Fruit fly (Drosophila melanogaster) whole organism, larva: ENCODE results near the gene CG5024.

ENCODE experiments used
- noc ChIP-seq: fragments of 200-800 bp; sonication (Bioruptor generic); optimal IDR thresholded peaks from 3 replicates; lab custom pipeline; 2019; ENCODE audit warnings: missing biosample characterization, mild to moderate bottlenecking, missing genetic modification characterization, moderate library complexity

Gene CG5024

DNA sequence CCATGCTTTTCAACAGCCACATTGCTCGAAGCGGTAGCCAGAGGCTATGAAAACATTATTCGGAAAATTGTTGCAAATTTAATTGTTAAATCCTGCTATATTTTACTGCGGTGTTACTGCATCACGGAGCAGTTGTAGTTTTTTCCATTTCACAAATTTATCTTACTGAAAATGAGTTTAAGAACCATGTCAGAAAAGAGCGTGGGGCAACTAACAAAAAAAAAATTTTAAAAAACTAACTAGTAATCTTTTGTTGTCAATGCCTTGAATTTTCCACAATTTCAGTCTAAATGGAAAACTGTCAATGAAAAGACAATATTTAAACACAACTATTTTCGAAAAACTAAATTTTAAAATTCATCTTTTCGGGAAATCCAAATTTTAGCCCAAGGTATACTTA lies at the start of gene CG5024:
CG5024 (plus strand) TSS at position 301 of the 400 bp plus-strand sequence.
- TF ChIP-seq noc (tag; lab: Kevin White, UChicago), result no peak

DNA sequence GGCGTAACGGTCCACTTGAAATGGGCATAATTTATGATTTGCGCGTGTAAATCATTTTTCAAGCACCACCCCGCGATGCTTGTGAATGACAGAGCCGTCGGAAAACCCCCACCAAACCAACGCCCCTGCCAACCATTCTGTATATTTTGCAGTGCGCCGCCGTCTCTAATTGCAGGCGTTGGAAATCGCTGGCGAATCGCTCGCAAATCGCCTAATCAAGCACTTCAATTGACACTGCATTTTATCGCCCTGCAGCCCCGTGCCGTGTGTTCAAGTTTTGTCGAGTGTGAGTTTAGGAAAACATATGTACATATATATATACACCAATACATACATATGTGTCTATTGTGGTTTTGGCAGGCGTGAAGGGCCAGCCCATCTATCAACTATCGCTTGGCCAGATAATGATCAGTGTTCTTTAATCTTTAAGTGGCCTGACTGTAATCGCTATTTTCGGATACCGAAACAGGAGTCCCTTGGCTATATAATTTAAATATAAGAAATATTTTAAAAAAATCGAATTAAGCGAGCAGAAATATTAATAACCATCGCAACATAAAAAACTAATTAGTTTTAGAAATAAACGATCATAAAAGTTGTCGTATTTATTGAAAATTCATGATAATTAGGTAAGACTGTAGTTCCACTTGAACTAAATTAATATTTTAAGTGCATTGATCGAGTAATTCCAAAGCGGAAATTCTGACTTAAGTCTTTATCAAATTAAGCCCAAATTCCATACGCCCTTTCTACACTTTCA lies 48.7 kb upstream of the CG5024 start:
- no peak for TF ChIP-seq noc (tag; lab: Kevin White, UChicago)

DNA sequence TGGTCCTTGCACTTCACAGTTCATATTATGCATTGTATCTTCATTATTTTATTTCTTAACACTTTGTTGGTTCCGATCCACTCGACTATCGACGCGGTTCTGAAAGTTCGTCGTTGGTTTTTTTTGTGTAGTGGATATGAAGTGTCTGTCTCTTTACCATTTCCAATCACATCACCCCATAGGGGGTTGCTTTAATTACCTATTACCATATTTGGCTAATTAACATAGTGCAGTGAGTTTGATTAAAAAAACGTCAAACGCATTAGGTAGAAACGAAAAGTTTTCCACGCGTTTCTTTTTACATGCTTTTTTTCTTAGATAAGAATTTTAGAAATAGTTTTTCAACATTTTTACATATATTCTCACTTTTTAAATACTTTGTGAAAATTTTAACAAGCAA lies 47.9 kb upstream of the CG5024 start, which contains the start of gene LpR1:
LpR1 (minus strand) TSS at position 101 of the 400 bp plus-strand sequence.
- TF ChIP-seq noc (tag; lab: Kevin White, UChicago), result no peak

DNA sequence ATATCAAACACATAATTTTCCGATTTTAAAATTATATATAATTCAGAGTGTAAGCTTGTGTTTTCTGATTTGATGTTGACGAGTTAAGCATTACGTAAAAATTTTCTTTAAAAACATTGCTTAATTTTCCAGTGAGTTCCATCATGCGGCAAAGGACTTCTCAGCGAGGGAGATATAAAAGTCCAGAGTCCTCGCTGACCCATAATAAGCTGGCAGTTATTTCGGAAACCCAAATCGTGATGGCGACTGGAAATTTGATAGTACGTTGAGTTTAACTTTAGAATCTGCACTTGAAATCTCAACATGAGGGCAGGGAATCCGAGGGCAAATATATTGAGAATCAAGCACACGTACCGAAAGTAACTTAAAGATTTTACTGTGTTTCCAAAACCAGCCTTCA lies 35.6 kb upstream of the CG5024 start, which contains the start of the genes CG17197 and CG17198:
CG17197 (minus strand) TSS at position 101 of the 400 bp plus-strand sequence.
CG17198 (minus strand) TSS at position 101 of the 400 bp plus-strand sequence.
- no peak for TF ChIP-seq noc (tag; lab: Kevin White, UChicago)

DNA sequence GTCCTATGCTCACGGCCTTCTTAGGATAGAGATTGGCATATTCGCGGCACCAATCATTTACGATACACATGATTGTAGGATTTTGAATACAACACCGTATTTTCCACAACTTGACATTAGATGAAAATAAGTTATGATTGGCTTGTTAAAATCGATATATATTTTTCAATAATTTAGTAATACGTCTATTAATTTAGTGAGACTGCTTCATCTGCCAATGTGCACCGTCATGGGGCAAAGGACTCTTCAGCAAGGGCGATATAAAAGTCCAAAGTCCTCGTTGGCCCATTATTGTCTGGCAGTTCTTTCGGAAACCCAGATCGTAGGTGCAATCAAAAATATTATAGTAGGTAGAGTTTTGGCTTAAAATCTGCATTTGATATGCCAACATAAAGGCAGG lies 34.8 kb upstream of the CG5024 start, which contains the start of gene CG17196:
CG17196 (minus strand) TSS at position 101 of the 400 bp plus-strand sequence.
- no peak for TF ChIP-seq noc (tag; lab: Kevin White, UChicago)

DNA sequence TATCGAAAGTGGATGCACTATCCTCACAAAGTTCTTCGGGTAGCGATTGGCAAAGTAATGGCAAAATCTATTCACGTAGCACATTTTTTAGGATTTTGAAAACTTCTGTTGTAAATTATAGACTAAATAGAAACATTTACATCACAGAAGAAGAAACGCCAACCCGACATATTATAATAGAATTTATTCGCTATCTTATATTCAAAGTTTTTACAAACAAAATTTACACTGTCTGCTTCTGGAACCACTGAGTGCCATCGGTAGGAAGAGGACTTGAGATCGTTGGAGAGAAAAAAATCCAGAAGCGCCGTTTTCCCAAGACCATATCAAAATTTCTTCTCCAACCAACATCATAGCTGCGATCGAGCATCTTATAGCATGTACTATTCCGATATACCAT lies 33.8 kb upstream of the CG5024 start, which contains the start of gene CG17195:
CG17195 (minus strand) TSS at position 101 of the 400 bp plus-strand sequence.
- no peak for TF ChIP-seq noc (tag; lab: Kevin White, UChicago)

DNA sequence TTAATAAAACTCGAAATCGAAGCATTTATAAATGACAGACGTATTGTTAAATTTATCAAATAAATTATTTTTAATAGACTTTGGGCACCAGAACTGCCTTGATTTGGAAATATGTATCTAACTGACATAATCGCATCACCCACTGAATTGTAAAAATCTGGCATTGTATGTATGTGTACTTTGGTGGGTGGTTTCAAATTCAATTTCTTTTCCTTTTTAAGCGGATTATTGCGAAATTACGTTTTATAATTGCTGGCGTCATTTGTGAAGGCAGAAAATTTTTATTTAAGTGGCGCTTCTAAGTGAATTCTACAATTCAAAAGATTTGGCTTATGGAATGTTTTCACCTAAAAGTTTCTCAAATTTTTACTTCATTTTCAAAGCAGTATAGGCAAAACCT lies 32.7 kb upstream of the CG5024 start, which contains the start of gene CG4956:
CG4956 (minus strand) TSS at position 101 of the 400 bp plus-strand sequence.
- TF ChIP-seq noc (tag; lab: Kevin White, UChicago), result no peak

DNA sequence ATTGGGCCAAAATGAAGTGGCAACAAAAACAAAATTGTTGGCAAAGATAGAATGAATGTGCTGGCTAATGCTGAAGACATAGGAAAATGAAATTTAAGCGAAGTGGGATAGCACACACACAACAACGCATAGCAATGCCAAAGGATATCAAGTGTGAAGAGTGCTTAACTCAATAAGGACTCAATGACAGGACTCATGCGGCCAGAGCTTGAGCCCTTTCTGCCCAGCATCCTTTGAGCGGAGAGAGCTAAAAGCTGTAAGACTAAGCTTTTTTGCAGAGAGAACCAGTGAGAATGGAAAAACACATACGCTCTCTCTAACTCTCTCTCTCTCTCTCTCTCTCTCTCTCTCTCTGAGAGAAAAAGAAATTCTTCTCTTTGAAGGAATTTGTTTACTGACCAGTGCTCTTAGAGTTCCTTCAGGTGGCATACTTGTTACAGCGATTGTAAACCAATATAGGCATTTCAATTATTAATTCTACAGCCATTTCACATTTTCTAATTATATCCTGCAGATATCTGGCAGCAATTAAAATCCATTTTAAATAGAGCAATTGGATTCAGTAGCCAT lies 28.0 kb upstream of the CG5024 start:
- TF ChIP-seq noc (tag; lab: Kevin White, UChicago), result no peak

DNA sequence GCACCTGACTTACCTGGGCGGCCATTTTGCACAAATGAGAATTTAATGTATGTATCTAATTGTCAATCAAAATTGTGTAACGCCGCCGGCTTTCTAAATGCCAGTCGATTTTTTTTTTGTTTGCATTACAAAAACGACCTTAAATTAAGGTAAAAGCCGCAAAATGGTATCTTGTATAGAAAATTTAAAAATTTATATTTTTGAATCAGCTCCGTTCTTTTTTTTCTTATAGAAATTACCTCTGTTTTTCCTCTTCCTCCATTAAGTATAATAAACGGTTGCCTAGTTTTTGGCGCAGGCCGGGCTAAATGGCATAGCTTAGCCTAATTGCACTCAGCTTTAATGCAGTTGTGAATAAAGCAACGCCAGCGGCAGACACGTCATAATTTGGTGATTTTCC lies 23.7 kb upstream of the CG5024 start, which contains the start of gene CG4960:
CG4960 (minus strand) TSS at position 101 of the 400 bp plus-strand sequence.
- TF ChIP-seq noc (tag; lab: Kevin White, UChicago), result no peak

DNA sequence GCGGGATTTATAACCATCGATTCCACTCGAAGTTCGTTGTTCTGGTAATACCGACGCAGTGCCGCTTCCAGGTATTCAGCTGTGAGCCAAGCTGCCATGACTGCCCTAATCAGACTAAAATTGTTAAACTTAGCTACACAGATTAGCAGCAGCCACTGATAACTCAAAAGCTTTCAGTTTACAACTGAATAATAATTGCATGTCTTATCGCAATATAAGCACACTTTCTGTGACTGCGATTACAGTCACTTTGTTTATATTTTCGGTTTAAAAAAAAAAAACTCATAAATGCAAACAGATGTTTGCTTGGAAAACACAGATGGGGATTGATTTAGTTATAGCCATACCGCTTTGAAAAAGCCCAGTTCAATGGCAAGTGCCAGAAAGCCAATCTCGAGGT lies 21.5 kb upstream of the CG5024 start, which contains the start of gene CG31380:
CG31380 (minus strand) TSS at position 101 of the 400 bp plus-strand sequence.
- TF ChIP-seq noc (tag; lab: Kevin White, UChicago), result no peak

DNA sequence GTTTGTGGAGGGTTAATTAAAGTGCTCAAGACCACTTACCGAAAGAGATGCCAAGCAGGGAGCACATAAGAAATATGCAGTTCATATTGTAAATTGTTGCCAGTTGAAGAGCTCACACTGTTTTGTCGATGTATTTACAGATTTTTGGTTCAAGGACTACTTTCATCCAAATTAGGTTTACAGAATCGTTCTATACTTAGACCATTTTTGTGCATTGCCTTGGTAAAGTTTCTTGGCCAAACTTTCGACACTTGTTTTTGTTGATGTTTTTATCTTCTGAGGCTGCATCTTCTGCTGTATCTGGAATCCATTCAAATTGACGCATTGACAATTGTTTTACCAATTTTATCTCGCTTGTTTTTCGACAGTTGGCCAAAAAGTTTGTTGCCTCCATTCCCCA lies 20.5 kb upstream of the CG5024 start, which contains the start of gene CG31093:
CG31093 (minus strand) TSS at position 101 of the 400 bp plus-strand sequence.
- TF ChIP-seq noc (tag; lab: Kevin White, UChicago), result no peak

DNA sequence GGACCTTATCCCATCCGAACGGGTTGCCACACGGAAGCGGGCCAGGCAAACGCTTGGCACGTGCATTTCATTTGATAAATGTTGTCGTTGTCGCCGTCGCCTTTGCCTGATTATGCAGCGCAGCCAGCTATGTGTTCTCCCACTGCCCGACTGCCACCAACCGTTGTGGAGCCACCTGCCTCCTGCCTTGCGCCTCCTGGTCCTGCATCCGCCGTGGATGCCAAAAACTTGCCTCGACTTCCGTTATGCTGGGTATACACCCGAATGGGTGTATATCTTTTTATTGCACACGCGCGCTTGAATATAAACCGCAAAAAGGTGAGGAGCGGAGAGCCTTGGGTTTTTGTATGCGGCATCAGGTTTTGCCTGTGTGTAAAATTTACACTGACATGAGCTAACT lies 19.1 kb upstream of the CG5024 start:
- TF ChIP-seq noc (tag; lab: Kevin White, UChicago), result no peak

DNA sequence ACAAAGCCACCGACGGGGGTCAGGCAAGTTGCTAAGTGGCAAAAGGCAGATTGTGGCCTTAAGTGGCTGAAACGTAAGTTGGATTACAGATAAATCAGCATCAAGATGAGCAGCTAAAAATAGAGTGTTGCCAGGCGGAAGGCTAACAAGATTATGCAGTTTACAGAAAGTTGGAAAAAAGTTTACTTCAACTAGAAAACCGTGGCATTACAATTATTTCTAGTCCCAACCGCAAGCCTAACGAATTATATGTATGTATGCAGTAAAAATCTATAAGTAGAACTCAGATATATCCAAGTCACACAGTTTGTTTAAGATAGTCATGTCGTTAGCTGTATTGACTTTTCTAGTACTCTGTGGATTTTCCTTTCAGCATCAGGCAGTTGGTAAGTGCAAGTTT lies 4.8 kb upstream of the CG5024 start, which contains the start of gene BG642167:
BG642167 (plus strand) TSS at position 301 of the 400 bp plus-strand sequence.
- TF ChIP-seq noc (tag; lab: Kevin White, UChicago), result no peak

DNA sequence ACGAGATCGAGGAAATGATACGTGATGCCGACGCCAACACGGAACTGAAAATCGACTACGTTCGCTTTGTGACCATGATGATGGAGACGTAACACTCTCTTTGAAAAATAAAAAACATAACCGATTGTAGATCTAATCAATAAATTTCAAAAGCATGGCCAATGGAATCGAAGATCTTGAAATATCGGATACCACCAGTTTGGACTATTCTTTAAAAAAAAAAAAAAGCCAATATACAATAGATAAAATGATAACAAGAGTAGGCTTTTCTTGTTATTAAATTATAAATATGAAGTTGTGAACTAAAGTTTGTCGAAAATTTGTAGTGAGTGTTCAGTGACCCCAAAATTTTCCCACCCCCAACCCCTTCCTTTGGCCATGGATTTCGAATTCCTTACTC lies 715 bp downstream of the CG5024 start, which contains the start of the genes Acam and CG17770:
Acam (plus strand) TSS at position 301 of the 400 bp plus-strand sequence.
CG17770 (plus strand) TSS at position 301 of the 400 bp plus-strand sequence.
- no peak for TF ChIP-seq noc (tag; lab: Kevin White, UChicago)

DNA sequence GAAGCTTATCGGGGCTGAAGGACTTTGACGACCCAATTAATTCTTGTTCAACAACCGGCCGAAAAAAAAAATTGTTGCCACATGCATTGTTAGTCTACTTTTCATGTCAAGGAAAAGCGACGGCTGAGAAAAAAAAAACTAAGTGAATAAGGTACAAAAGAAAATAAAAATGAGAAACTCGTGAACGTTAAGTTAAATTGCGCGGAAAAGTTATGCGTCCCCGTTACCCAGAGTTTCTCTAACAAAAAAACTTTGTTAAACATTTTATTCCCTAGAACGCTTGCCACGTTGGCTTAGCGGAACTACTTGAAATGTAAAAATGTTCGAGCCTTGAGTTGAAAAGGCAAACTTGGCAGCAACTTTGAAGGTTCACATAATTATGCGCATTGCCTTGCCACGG lies 4.3 kb downstream of the CG5024 start, which contains the start of gene CG14354:
CG14354 (plus strand) TSS at position 301 of the 400 bp plus-strand sequence.
- TF ChIP-seq noc (tag; lab: Kevin White, UChicago), result no peak

DNA sequence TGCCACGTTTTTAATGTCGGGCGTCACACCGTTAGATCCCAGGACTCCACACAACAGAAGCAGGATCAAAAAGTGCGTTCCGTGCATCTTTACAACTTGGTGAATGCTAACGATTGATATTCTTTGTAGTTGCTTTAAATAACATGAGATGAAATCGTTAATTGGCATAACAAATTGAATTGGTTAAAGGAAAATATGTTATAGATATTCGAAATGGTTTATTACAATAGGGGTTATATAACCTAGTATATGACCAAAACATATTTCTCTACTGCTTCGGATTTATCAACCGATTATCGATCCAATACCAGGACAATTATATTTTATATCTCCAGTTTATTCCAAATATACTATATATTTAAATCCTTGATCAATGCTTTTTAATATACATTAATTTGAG lies 18.7 kb downstream of the CG5024 start, which contains the start of gene Mst57Dc:
Mst57Dc (minus strand) TSS at position 101 of the 400 bp plus-strand sequence.
- no peak for TF ChIP-seq noc (tag; lab: Kevin White, UChicago)
